Worm (Caenorhabditis elegans): Measurements from ENCODE around the gene pei-2.

The pei-2 gene

DNA sequence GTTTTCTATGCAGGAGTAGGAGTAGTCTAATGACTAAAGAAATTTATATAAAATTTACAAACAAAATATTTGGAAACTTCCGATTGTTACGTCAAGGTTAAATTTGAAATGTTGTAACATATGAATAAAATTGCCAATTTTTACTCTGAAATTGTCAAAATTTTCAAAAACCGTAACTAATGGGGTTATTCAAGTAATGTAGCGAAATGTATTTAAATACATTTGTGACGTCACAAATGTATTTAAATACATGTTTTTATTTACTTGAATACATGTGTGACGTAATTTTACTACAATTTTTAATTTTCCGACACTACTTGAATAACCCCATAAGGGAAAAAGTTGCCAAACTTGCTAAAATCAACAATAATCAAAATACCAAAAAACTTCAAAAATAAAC lies 30.1 kb upstream of the pei-2 start:
- TF ChIP-seq elt-3 (tag; optimal IDR thresholded peaks at IDR 0.05): no peak
- TF ChIP-seq nhr-237 (tag; optimal IDR thresholded peaks at IDR 0.05): no peak
- no peak for TF ChIP-seq daf-12 (tag; optimal IDR thresholded peaks at IDR 0.05)
- TF ChIP-seq pqm-1 (tag; optimal IDR thresholded peaks at IDR 0.05): no peak
- no peak for TF ChIP-seq ceh-9 (tag; optimal IDR thresholded peaks at IDR 0.05)
- no peak for TF ChIP-seq aly-2 (tag; optimal IDR thresholded peaks at IDR 0.05)
- TF ChIP-seq snpc-4 (tag; optimal IDR thresholded peaks at IDR 0.05): no peak
- no peak for TF ChIP-seq egl-27 (tag; optimal IDR thresholded peaks at IDR 0.05)
- no peak for TF ChIP-seq fkh-2 (tag; optimal IDR thresholded peaks at IDR 0.05)
- TF ChIP-seq unc-39 (tag; optimal IDR thresholded peaks at IDR 0.05): no peak
- TF ChIP-seq R02D3.7 (tag; optimal IDR thresholded peaks at IDR 0.05): no peak
- TF ChIP-seq lin-39 (tag; optimal IDR thresholded peaks at IDR 0.05): no peak

DNA sequence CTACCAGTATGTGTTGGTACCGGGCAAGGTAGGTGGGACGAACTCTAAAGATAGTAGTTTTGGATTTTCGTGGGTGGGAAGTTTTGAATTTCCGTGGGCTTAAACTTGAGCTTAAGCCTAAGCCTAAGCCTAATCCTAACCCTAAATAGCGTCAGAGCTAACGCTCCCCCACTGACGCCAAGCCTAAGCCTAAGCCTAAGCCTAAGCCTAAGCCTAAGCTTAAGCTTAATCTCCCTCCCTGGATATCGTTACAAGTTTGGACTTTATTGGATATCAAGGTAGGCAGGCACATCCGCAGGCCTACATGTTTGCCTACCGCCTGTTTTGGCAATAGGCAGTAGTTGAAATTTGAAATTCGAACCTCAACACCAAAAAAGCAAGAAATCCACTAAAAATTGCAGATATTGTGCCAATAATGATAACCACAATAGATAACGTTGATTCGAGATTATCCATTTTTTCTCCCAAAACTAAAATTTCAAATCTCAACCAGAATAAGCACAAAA lies 29.3 kb upstream of the pei-2 start, which contains the start of gene K10C9.4:
Gene K10C9.4, minus strand, starts transcription at position 456 of the 506 bp plus-strand sequence.
- TF ChIP-seq egl-5 (tag; optimal IDR thresholded peaks at IDR 0.05): no peak
- no peak for TF ChIP-seq nhr-67 (tag; optimal IDR thresholded peaks at IDR 0.05)
- no peak for TF ChIP-seq nhr-237 (tag; optimal IDR thresholded peaks at IDR 0.05)
- no peak for TF ChIP-seq snpc-4 (tag; optimal IDR thresholded peaks at IDR 0.05)
- no peak for TF ChIP-seq ztf-4 (tag; optimal IDR thresholded peaks at IDR 0.05)
- TF ChIP-seq nhr-76 (tag; optimal IDR thresholded peaks at IDR 0.05): no peak
- no peak for TF ChIP-seq sea-2 (GFP tag; optimal IDR thresholded peaks at IDR 0.05)
- no peak for TF ChIP-seq ZK546.5 (tag; optimal IDR thresholded peaks at IDR 0.05)
- TF ChIP-seq nhr-25 (tag; optimal IDR thresholded peaks at IDR 0.05): no peak

DNA sequence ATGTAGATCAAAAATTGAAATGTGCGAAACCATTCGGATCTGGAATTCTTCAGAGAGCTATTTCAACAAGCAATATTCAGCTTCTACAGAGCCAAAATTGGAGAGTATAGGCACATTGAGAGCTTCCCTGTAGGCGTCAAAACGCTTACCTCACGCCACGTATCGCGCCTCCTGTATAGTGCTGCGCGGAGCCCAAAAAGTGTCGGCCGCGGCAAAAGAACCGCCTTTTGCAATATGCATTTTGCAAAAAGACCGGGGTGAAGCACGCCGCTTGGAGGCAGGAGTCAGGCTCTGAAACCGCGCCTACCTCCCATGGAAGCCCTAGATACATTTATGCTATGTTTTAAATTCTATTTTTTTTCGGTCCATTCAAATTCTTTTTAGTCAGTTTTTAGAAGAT lies 28.4 kb upstream of the pei-2 start:
- no peak for TF ChIP-seq eor-1 (tag; optimal IDR thresholded peaks at IDR 0.05)
- TF ChIP-seq tbx-2 (tag; optimal IDR thresholded peaks at IDR 0.05): no peak
- TF ChIP-seq ceh-82 (tag; optimal IDR thresholded peaks at IDR 0.05): no peak
- no peak for TF ChIP-seq ama-1 (optimal IDR thresholded peaks at IDR 0.05)
- TF ChIP-seq nhr-12 (tag; optimal IDR thresholded peaks at IDR 0.05): no peak
- no peak for TF ChIP-seq egl-27 (tag; optimal IDR thresholded peaks at IDR 0.05)
- no peak for TF ChIP-seq nfya-1 (tag; optimal IDR thresholded peaks at IDR 0.05; ENCODE audit: insufficient read depth)
- TF ChIP-seq elt-1 (tag; optimal IDR thresholded peaks at IDR 0.05): no peak
- no peak for TF ChIP-seq fos-1 (tag; optimal IDR thresholded peaks at IDR 0.05)
- no peak for TF ChIP-seq nhr-237 (tag; optimal IDR thresholded peaks at IDR 0.05)
- TF ChIP-seq ceh-16 (tag; optimal IDR thresholded peaks at IDR 0.05): no peak
- TF ChIP-seq ceh-28 (tag; optimal IDR thresholded peaks at IDR 0.05): no peak
- no peak for TF ChIP-seq zag-1 (tag; optimal IDR thresholded peaks at IDR 0.05)
- TF ChIP-seq daf-12 (tag; optimal IDR thresholded peaks at IDR 0.05): no peak
- no peak for TF ChIP-seq mml-1 (tag; optimal IDR thresholded peaks at IDR 0.05)
- TF ChIP-seq jun-1 (tag; optimal IDR thresholded peaks at IDR 0.05): no peak

DNA sequence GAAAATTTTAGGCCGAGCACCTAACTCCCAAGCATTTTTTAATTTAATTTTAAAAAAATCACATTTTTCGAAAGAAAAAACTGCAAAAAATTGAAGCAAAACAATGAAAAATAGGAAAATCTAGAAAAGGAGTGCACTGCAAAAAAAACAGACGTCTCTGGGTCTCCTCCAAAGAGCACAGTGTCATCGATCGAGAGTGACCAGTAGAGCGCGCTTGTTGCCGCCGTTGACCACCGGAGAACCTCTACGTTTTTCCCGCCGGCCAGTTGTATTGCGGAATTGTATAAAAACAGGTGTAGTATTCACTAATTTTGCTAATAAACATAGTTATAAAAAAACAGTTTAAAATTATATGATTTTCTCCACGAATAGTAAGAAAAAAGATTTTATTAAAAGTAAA lies 26.1 kb upstream of the pei-2 start:
- peak; percentile 0 for TF ChIP-seq snpc-4 (tag; optimal IDR thresholded peaks at IDR 0.05)
- no peak for TF ChIP-seq elt-3 (tag; optimal IDR thresholded peaks at IDR 0.05)
- TF ChIP-seq R02D3.7 (tag; optimal IDR thresholded peaks at IDR 0.05): no peak
- TF ChIP-seq lin-39 (tag; optimal IDR thresholded peaks at IDR 0.05): peak; percentile 47
- TF ChIP-seq nfya-1 (tag; optimal IDR thresholded peaks at IDR 0.05; ENCODE audit: insufficient read depth): peak; percentile 49
- peak; percentile 45 for TF ChIP-seq lin-15B (tag; optimal IDR thresholded peaks at IDR 0.05)
- TF ChIP-seq nhr-77 (tag; optimal IDR thresholded peaks at IDR 0.05): no peak
- peak; percentile 66 for TF ChIP-seq hmg-11 (tag; optimal IDR thresholded peaks at IDR 0.05)
- TF ChIP-seq mml-1 (tag; optimal IDR thresholded peaks at IDR 0.05): no peak
- no peak for TF ChIP-seq elt-2 (tag; optimal IDR thresholded peaks at IDR 0.05)
- no peak for TF ChIP-seq ceh-9 (tag; optimal IDR thresholded peaks at IDR 0.05)
- no peak for TF ChIP-seq fkh-2 (tag; optimal IDR thresholded peaks at IDR 0.05)

DNA sequence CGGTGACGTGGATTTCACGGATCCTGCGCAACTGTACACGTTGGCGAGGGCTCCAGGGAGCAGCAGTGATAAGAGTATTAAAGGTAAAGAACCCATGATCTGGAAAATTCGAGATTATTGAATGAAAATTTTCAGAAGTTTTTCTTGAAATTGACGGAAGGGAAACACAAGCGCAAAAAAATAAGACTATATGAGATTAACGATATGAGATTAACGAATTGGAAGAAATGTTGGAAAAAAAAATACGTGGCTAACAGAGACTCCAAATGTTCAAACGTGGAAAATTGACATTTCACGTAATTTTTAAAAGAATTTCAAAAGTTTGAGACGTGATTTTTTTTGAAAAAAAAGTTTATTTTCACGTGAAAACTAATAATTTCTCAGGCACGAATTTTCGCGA lies 25.2 kb upstream of the pei-2 start, which contains the start of gene nra-4:
Gene nra-4, minus strand, starts transcription at position 101 of the 400 bp plus-strand sequence.
- TF ChIP-seq hmg-11 (tag; optimal IDR thresholded peaks at IDR 0.05) (no peak), ztf-4 (tag; optimal IDR thresholded peaks at IDR 0.05) (no peak), nhr-23 (tag; optimal IDR thresholded peaks at IDR 0.05) (no peak), zag-1 (tag; optimal IDR thresholded peaks at IDR 0.05) (no peak), fkh-10 (GFP tag; optimal IDR thresholded peaks at IDR 0.05) (no peak), nfya-1 (tag; optimal IDR thresholded peaks at IDR 0.05; ENCODE audit: insufficient read depth) (no peak), ZK546.5 (tag; optimal IDR thresholded peaks at IDR 0.05) (no peak), egl-5 (tag; optimal IDR thresholded peaks at IDR 0.05) (no peak), sea-2 (GFP tag; optimal IDR thresholded peaks at IDR 0.05) (no peak), nhr-43 (tag; optimal IDR thresholded peaks at IDR 0.05; ENCODE audit: poor library complexity, severe bottlenecking) (no peak), ceh-9 (tag; optimal IDR thresholded peaks at IDR 0.05) (no peak)

Measured in whole organism, L3 larva.